Fruit fly (Drosophila melanogaster) whole organism, embryonic: Measurements from ENCODE around the gene CG11562.

Source experiments
- Asciz ChIP-seq: fragments of 200-800 bp; sonication (Bioruptor generic); optimal IDR thresholded peaks from 2 replicates; lab custom pipeline; 2017; ENCODE audit warnings: missing biosample characterization, mild to moderate bottlenecking, missing genetic modification characterization, missing genetic modification reagents
- Bgb ChIP-seq: fragments of 200-800 bp; sonication (Bioruptor generic); IDR thresholded peaks from 2 replicates; pipeline ENCODE4 v1.3.6; 2022; ENCODE audit warnings: missing biosample characterization, missing genetic modification characterization; ENCODE audit not compliant: partially characterized antibody
- CG10543 ChIP-seq: fragments of 200-800 bp; sonication (Bioruptor generic); optimal IDR thresholded peaks from 3 replicates; lab custom pipeline; 2017; ENCODE audit warnings: missing biosample characterization, mild to moderate bottlenecking, missing genetic modification characterization, moderate library complexity
- CG11695 ChIP-seq: fragments of 200-800 bp; sonication (Bioruptor generic); IDR thresholded peaks from 3 replicates; pipeline ENCODE4 v1.3.6; 2022; ENCODE audit warnings: missing biosample characterization, missing genetic modification characterization
- CG13287 ChIP-seq: fragments of 200-800 bp; sonication (Bioruptor generic); IDR thresholded peaks from 2 replicates; pipeline ENCODE4 v1.3.6; 2022; ENCODE audit warnings: missing biosample characterization, missing genetic modification characterization; ENCODE audit not compliant: partially characterized antibody
- CG1602 ChIP-seq: fragments of 200-800 bp; sonication (Bioruptor generic); optimal IDR thresholded peaks from 3 replicates; lab custom pipeline; 2016; ENCODE audit warnings: missing biosample characterization, missing genetic modification characterization
- CG1647 ChIP-seq: fragments of 200-800 bp; sonication (Bioruptor generic); optimal IDR thresholded peaks from 3 replicates; lab custom pipeline; 2016; ENCODE audit warnings: missing biosample characterization, missing genetic modification characterization
- CG16863 ChIP-seq: fragments of 200-800 bp; sonication (Bioruptor generic); optimal IDR thresholded peaks from 3 replicates; lab custom pipeline; 2016; ENCODE audit warnings: missing biosample characterization, missing genetic modification characterization
- CG17802 ChIP-seq: fragments of 200-800 bp; sonication (Bioruptor generic); optimal IDR thresholded peaks from 2 replicates; lab custom pipeline; 2018; ENCODE audit warnings: missing biosample characterization, mild to moderate bottlenecking, missing genetic modification characterization, moderate library complexity
- CG2116 ChIP-seq: fragments of 200-800 bp; sonication (Bioruptor generic); optimal IDR thresholded peaks from 3 replicates; lab custom pipeline; 2018; ENCODE audit warnings: missing biosample characterization, mild to moderate bottlenecking, missing genetic modification characterization
- CG2875 ChIP-seq: fragments of 200-800 bp; sonication (Bioruptor generic); optimal IDR thresholded peaks from 2 replicates; lab custom pipeline; 2017; ENCODE audit warnings: missing biosample characterization, mild to moderate bottlenecking, missing genetic modification characterization, missing genetic modification reagents
- CG31388 ChIP-seq: fragments of 200-800 bp; sonication (Bioruptor generic); optimal IDR thresholded peaks from 2 replicates; lab custom pipeline; 2016; ENCODE audit warnings: missing biosample characterization, missing genetic modification characterization
- CG6175 ChIP-seq: fragments of 200-800 bp; sonication (Bioruptor generic); IDR thresholded peaks from 3 replicates; pipeline ENCODE4 v1.3.6; 2022; ENCODE audit warnings: missing biosample characterization, missing genetic modification characterization
- CG8281 ChIP-seq: fragments of 200-800 bp; sonication (Bioruptor generic); optimal IDR thresholded peaks from 2 replicates; lab custom pipeline; 2018; ENCODE audit warnings: missing biosample characterization, mild to moderate bottlenecking, missing genetic modification characterization, moderate library complexity
- CG8359 ChIP-seq: fragments of 200-800 bp; sonication (Bioruptor generic); optimal IDR thresholded peaks from 2 replicates; lab custom pipeline; 2017; ENCODE audit warnings: missing biosample characterization, mild to moderate bottlenecking, missing genetic modification characterization, borderline replicate concordance
- CG9797 ChIP-seq: fragments of 200-800 bp; sonication (Bioruptor generic); optimal IDR thresholded peaks from 3 replicates; lab custom pipeline; 2018; ENCODE audit warnings: missing biosample characterization, mild to moderate bottlenecking, missing genetic modification characterization
- CG9932 ChIP-seq: fragments of 200-800 bp; sonication (Bioruptor generic); IDR thresholded peaks from 2 replicates; pipeline ENCODE4 v1.3.6; 2022; ENCODE audit warnings: missing biosample characterization, missing genetic modification characterization
- CHES-1-like ChIP-seq: fragments of 200-800 bp; sonication (Bioruptor generic); optimal IDR thresholded peaks from 2 replicates; lab custom pipeline; 2016; ENCODE audit warnings: missing biosample characterization, missing genetic modification characterization
- CkIIα-i1 ChIP-seq: fragments of 200-800 bp; sonication (Bioruptor generic); IDR thresholded peaks from 2 replicates; pipeline ENCODE4 v1.3.6; 2022; ENCODE audit warnings: missing biosample characterization, missing genetic modification characterization
- Gug ChIP-seq: fragments of 200-800 bp; sonication (Bioruptor generic); IDR thresholded peaks from 4 replicates; pipeline ENCODE4 v1.3.6; 2022; ENCODE audit warnings: missing biosample characterization, missing genetic modification characterization
- H2.0 ChIP-seq: fragments of 200-800 bp; sonication (Bioruptor generic); IDR thresholded peaks from 2 replicates; pipeline ENCODE4 v1.3.6; 2022; ENCODE audit warnings: missing biosample characterization, missing genetic modification characterization
- Hr51 ChIP-seq, 2 experiments: fragments of 200-800 bp; sonication (Bioruptor generic); optimal IDR thresholded peaks; 2 replicates in 1 of 2; 3 replicates in 1 of 2; lab custom pipeline; 2016 to 2018; ENCODE audit warnings: missing biosample characterization in 2 of 2, missing genetic modification characterization in 2 of 2, mild to moderate bottlenecking in 1 of 2, moderate library complexity in 1 of 2
- Hr78 ChIP-seq, 2 experiments: fragments of 200-800 bp in 1 of 2; fragments of >200 bp in 1 of 2; sonication (Bioruptor generic) in 1 of 2; optimal IDR thresholded peaks; 2 replicates each; lab custom pipeline; 2017 to 2019; ENCODE audit warnings: missing biosample characterization in 2 of 2, missing genetic modification characterization in 2 of 2, mild to moderate bottlenecking in 1 of 2, moderate library complexity in 1 of 2
- Lhr ChIP-seq: fragments of 200-800 bp; sonication (Bioruptor generic); optimal IDR thresholded peaks from 3 replicates; lab custom pipeline; 2017; ENCODE audit warnings: mild to moderate bottlenecking, missing biosample characterization, missing genetic modification reagents, missing genetic modification characterization
- Myb ChIP-seq: fragments of 200-800 bp; sonication (Bioruptor generic); optimal IDR thresholded peaks from 2 replicates; lab custom pipeline; 2016; ENCODE audit warnings: missing biosample characterization, missing genetic modification characterization
- Stat92E ChIP-seq, 3 experiments: fragments of >200 bp in 2 of 3; fragments of 200-800 bp in 1 of 3; sonication (Bioruptor generic) in 1 of 3; optimal IDR thresholded peaks; 2 replicates each; lab custom pipeline; 2017 to 2019; ENCODE audit warnings: missing biosample characterization in 3 of 3, missing genetic modification characterization in 3 of 3, mild to moderate bottlenecking in 1 of 3, moderate library complexity in 1 of 3
- az2 ChIP-seq: fragments of 200-800 bp; sonication (Bioruptor generic); optimal IDR thresholded peaks from 3 replicates; lab custom pipeline; 2016; ENCODE audit warnings: missing biosample characterization, missing genetic modification characterization
- bigmax ChIP-seq: fragments of 200-800 bp; sonication (Bioruptor generic); optimal IDR thresholded peaks from 2 replicates; lab custom pipeline; 2018; ENCODE audit warnings: missing biosample characterization, mild to moderate bottlenecking, missing genetic modification characterization
- br ChIP-seq: fragments of >200 bp; optimal IDR thresholded peaks from 2 replicates; lab custom pipeline; 2017
- cwo ChIP-seq: fragments of 200-800 bp; sonication (Bioruptor generic); optimal IDR thresholded peaks from 3 replicates; lab custom pipeline; 2017; ENCODE audit warnings: missing biosample characterization, missing genetic modification characterization, mild to moderate bottlenecking, moderate library complexity, missing genetic modification reagents
- da ChIP-seq: fragments of 200-800 bp; sonication (Bioruptor generic); optimal IDR thresholded peaks from 2 replicates; lab custom pipeline; 2016; ENCODE audit warnings: missing biosample characterization, missing genetic modification characterization
- dan ChIP-seq: fragments of 200-800 bp; sonication (Bioruptor generic); IDR thresholded peaks from 2 replicates; pipeline ENCODE4 v1.3.6; 2022; ENCODE audit warnings: missing biosample characterization, missing genetic modification characterization
- fd64A ChIP-seq: fragments of 200-800 bp; sonication (Bioruptor generic); optimal IDR thresholded peaks from 3 replicates; lab custom pipeline; 2018; ENCODE audit warnings: missing biosample characterization, mild to moderate bottlenecking, missing genetic modification characterization
- ham ChIP-seq: fragments of 200-800 bp; sonication (Bioruptor generic); IDR thresholded peaks from 2 replicates; pipeline ENCODE4 v1.3.6; 2022; ENCODE audit warnings: missing biosample characterization, missing genetic modification characterization
- ind ChIP-seq: fragments of 200-800 bp; sonication (Bioruptor generic); optimal IDR thresholded peaks from 3 replicates; lab custom pipeline; 2016; ENCODE audit warnings: missing biosample characterization, missing genetic modification characterization
- kah ChIP-seq: fragments of 200-800 bp; sonication (Bioruptor generic); optimal IDR thresholded peaks from 2 replicates; lab custom pipeline; 2018; ENCODE audit warnings: missing biosample characterization, mild to moderate bottlenecking, missing genetic modification characterization
- kni ChIP-seq: fragments of 200-800 bp; sonication (Bioruptor generic); optimal IDR thresholded peaks from 3 replicates; lab custom pipeline; 2017; ENCODE audit warnings: mild to moderate bottlenecking, missing biosample characterization, missing genetic modification reagents, missing genetic modification characterization
- lab ChIP-seq: fragments of 200-800 bp; sonication (Bioruptor generic); optimal IDR thresholded peaks from 3 replicates; lab custom pipeline; 2017; ENCODE audit warnings: missing biosample characterization, missing genetic modification characterization, mild to moderate bottlenecking, moderate library complexity, missing genetic modification reagents
- luna ChIP-seq: fragments of 200-800 bp; sonication (Bioruptor generic); optimal IDR thresholded peaks from 2 replicates; lab custom pipeline; 2016; ENCODE audit warnings: missing biosample characterization, missing genetic modification characterization
- maf-S ChIP-seq: fragments of 200-800 bp; sonication (Bioruptor generic); optimal IDR thresholded peaks from 2 replicates; lab custom pipeline; 2016; ENCODE audit warnings: missing biosample characterization, missing genetic modification characterization
- nmo ChIP-seq: fragments of 200-800 bp; sonication (Bioruptor generic); optimal IDR thresholded peaks from 2 replicates; lab custom pipeline; 2018; ENCODE audit warnings: missing biosample characterization, mild to moderate bottlenecking, missing genetic modification characterization, moderate library complexity
- peb ChIP-seq: fragments of 200-800 bp; sonication (Bioruptor generic); IDR thresholded peaks from 2 replicates; pipeline ENCODE4 v1.3.6; 2022; ENCODE audit warnings: missing biosample characterization, missing genetic modification characterization
- pros ChIP-seq: fragments of 200-800 bp; sonication (Bioruptor generic); optimal IDR thresholded peaks from 3 replicates; lab custom pipeline; 2019; ENCODE audit warnings: missing biosample characterization, mild to moderate bottlenecking, missing genetic modification characterization, moderate library complexity
- row ChIP-seq: fragments of 200-800 bp; sonication (Bioruptor generic); IDR thresholded peaks from 3 replicates; pipeline ENCODE4 v1.3.6; 2022; ENCODE audit warnings: missing biosample characterization, missing genetic modification characterization
- schlank ChIP-seq: fragments of 200-800 bp; sonication (Bioruptor generic); optimal IDR thresholded peaks from 2 replicates; lab custom pipeline; 2018; ENCODE audit warnings: missing biosample characterization, mild to moderate bottlenecking, missing genetic modification characterization
- sens-2 ChIP-seq: fragments of 200-800 bp; sonication (Bioruptor generic); IDR thresholded peaks from 2 replicates; pipeline ENCODE4 v1.3.6; 2022; ENCODE audit warnings: missing biosample characterization, missing genetic modification characterization
- sob ChIP-seq: fragments of 200-800 bp; sonication (Bioruptor generic); IDR thresholded peaks from 2 replicates; pipeline ENCODE4 v1.3.6; 2022; ENCODE audit warnings: missing biosample characterization, missing genetic modification characterization
- vfl ChIP-seq: fragments of 200-800 bp; sonication (Bioruptor generic); optimal IDR thresholded peaks from 2 replicates; lab custom pipeline; 2016; ENCODE audit warnings: missing biosample characterization, missing genetic modification characterization
- zfh1 ChIP-seq: fragments of 200-800 bp; sonication (Bioruptor generic); IDR thresholded peaks from 3 replicates; pipeline ENCODE4 v1.3.6; 2022; ENCODE audit warnings: missing biosample characterization, missing genetic modification characterization

The CG11562 gene

dm6 chr2L:249048-249825 lies 43.0 kb upstream of the CG11562 start (continued):
- TF ChIP-seq Gug (GFP tag; lab: Robert Waterston, UW): 0 out of 4 replicates have a peak, but pooled peaks have one; percentile 19
- TF ChIP-seq CG16863 (GFP tag; lab: Kevin White, UChicago): peak; percentile 32
- no peak for TF ChIP-seq lab
- TF ChIP-seq Hr78 (GFP tag; optimal IDR thresholded peaks at IDR 0.05; lab: Kevin White, UChicago): no peak
- TF ChIP-seq CG11695 (GFP tag; lab: Robert Waterston, UW): no peak
- TF ChIP-seq H2.0 (GFP tag; lab: Robert Waterston, UW): no peak
- TF ChIP-seq cwo: peak; percentile 84
- no peak for TF ChIP-seq CG1647 (GFP tag; lab: Kevin White, UChicago)
- TF ChIP-seq kah (GFP tag; lab: Kevin White, UChicago): peak; percentile 7
- TF ChIP-seq bigmax (GFP tag; lab: Kevin White, UChicago): no peak
- TF ChIP-seq zfh1: 0 out of 3 replicates have a peak, but pooled peaks have one; percentile 4
- peak; percentile 93 for TF ChIP-seq CG8281
- TF ChIP-seq CHES-1-like (GFP tag; lab: Kevin White, UChicago): peak; percentile 26
- TF ChIP-seq vfl (GFP tag; lab: Kevin White, UChicago): no peak
- TF ChIP-seq Myb (GFP tag; lab: Kevin White, UChicago): no peak
- no peak for TF ChIP-seq CG9932
- TF ChIP-seq CG2116: no peak
- peak; percentile 42 for TF ChIP-seq az2 (GFP tag; lab: Kevin White, UChicago)
- TF ChIP-seq ind (GFP tag; lab: Kevin White, UChicago): no peak
- no peak for TF ChIP-seq CG31388 (GFP tag; lab: Kevin White, UChicago)
- TF ChIP-seq sens-2 (GFP tag; lab: Robert Waterston, UW): no peak
- TF ChIP-seq kni: peak; percentile 94
- peak; percentile 62 for TF ChIP-seq CG13287 (GFP tag; lab: Robert Waterston, UW)
- no peak for TF ChIP-seq da (GFP tag; lab: Kevin White, UChicago)
- no peak for TF ChIP-seq peb (GFP tag; lab: Robert Waterston, UW)
- no peak for TF ChIP-seq dan (GFP tag; lab: Robert Waterston, UW)
- TF ChIP-seq CG8359 (GFP tag; lab: Kevin White, UChicago): no peak
- no peak for TF ChIP-seq maf-S
- no peak for TF ChIP-seq CG2875 (GFP tag; lab: Kevin White, UChicago)
- no peak; the same call in 1 of the 2 replicates for TF ChIP-seq sob (GFP tag; lab: Robert Waterston, UW)
- no peak for TF ChIP-seq Asciz
- peak in 1 of 3 experiments; percentile 15 for TF ChIP-seq Stat92E (GFP tag; optimal IDR thresholded peaks at IDR 0.05; lab: Kevin White, UChicago)
- TF ChIP-seq Lhr (GFP tag; lab: Kevin White, UChicago): no peak
- TF ChIP-seq nmo: peak; percentile 6
- no peak for TF ChIP-seq CG1602 (GFP tag; lab: Kevin White, UChicago)
- TF ChIP-seq row (GFP tag; lab: Robert Waterston, UW): no peak
- TF ChIP-seq Bgb: peak; percentile 12; the same call in 1 of the 2 replicates
- peak; percentile 91 for TF ChIP-seq pros (GFP tag; lab: Kevin White, UChicago)
- no peak for TF ChIP-seq ham (GFP tag; lab: Robert Waterston, UW)
- no peak for TF ChIP-seq fd64A
- TF ChIP-seq CG9797: no peak
- no peak for TF ChIP-seq luna
- TF ChIP-seq CG10543 (GFP tag; lab: Kevin White, UChicago): peak; percentile 28
- no peak for TF ChIP-seq CkIIα-i1 (GFP tag; lab: Robert Waterston, UW)
- TF ChIP-seq br (lab: Kevin White, UChicago): no peak
- TF ChIP-seq Hr51 (GFP tag; optimal IDR thresholded peaks at IDR 0.05; lab: Kevin White, UChicago): no peak
- no peak for TF ChIP-seq CG6175 (GFP tag; lab: Robert Waterston, UW)
- TF ChIP-seq schlank: no peak
- TF ChIP-seq CG17802: no peak
